Worm (Caenorhabditis elegans) whole organism, L4 larva: ENCODE measurements around the gene ocr-2.

Experiments used
- F37D6.2 ChIP-seq: sonication (generic microtip); optimal IDR thresholded peaks from 2 replicates; lab custom pipeline; 2016; ENCODE audit warnings: mild to moderate bottlenecking, missing genetic modification characterization, missing compliant biosample characterization
- T20F7.1 ChIP-seq: fragments of 200-800 bp; sonication (Bioruptor generic); optimal IDR thresholded peaks from 2 replicates; lab custom pipeline; 2018; ENCODE audit warnings: mild to moderate bottlenecking, missing genetic modification characterization, missing compliant biosample characterization
- T26A8.4 ChIP-seq: fragments of 200-800 bp; sonication (Bioruptor generic); IDR thresholded peaks from 2 replicates; pipeline ENCODE4 v1.3.6; 2022; ENCODE audit warnings: missing genetic modification characterization, missing compliant biosample characterization
- Y5F2A.4 ChIP-seq: fragments of 200-800 bp; sonication (Bioruptor generic); optimal IDR thresholded peaks from 2 replicates; lab custom pipeline; 2018; ENCODE audit warnings: mild to moderate bottlenecking, missing genetic modification characterization, missing compliant biosample characterization
- Y75B8A.6 ChIP-seq: fragments of 200-800 bp; sonication (Bioruptor generic); IDR thresholded peaks from 2 replicates; pipeline ENCODE4 v1.3.6; 2022; ENCODE audit warnings: missing genetic modification reagents, missing genetic modification characterization, missing compliant biosample characterization
- ZK546.5 ChIP-seq, 2 experiments: sonication (generic microtip); optimal IDR thresholded peaks; 2 replicates each; lab custom pipeline; 2017; ENCODE audit warnings: missing biosample characterization in 2 of 2, missing genetic modification characterization in 2 of 2
- aha-1 ChIP-seq: fragments of 150-350 bp; peaks from one replicate; lab custom pipeline; 2014; ENCODE audit warnings: missing biosample characterization, missing genetic modification characterization
- aly-2 ChIP-seq: sonication (generic microtip); optimal IDR thresholded peaks from 2 replicates; lab custom pipeline; 2018; ENCODE audit warnings: missing biosample characterization, missing genetic modification characterization
- arid-1 ChIP-seq: fragments of 200-800 bp; sonication (Bioruptor generic); conservative IDR thresholded peaks from 2 replicates; pipeline ENCODE4 v1.3.6; 2022; ENCODE audit warnings: missing genetic modification reagents, missing genetic modification characterization, missing compliant biosample characterization
- ceh-28 ChIP-seq: fragments of 150-350 bp; optimal IDR thresholded peaks from 2 replicates; lab custom pipeline; 2014; ENCODE audit warnings: missing biosample characterization, missing genetic modification reagents, missing genetic modification characterization
- dmd-6 ChIP-seq: fragments of 200-800 bp; sonication (Bioruptor generic); IDR thresholded peaks from 2 replicates; pipeline ENCODE4 v1.3.6; 2022; ENCODE audit warnings: missing genetic modification reagents, missing genetic modification characterization, missing compliant biosample characterization
- dmd-8 ChIP-seq: fragments of 200-800 bp; sonication (Bioruptor generic); IDR thresholded peaks from 2 replicates; pipeline ENCODE4 v1.3.6; 2022; ENCODE audit warnings: missing genetic modification characterization, missing compliant biosample characterization
- dpl-1 ChIP-seq: fragments of 150-350 bp; optimal IDR thresholded peaks from 2 replicates; lab custom pipeline; 2014; ENCODE audit warnings: missing biosample characterization, missing genetic modification reagents, missing genetic modification characterization
- fos-1 ChIP-seq: fragments of 150-350 bp; optimal IDR thresholded peaks from 2 replicates; lab custom pipeline; 2014; ENCODE audit warnings: missing biosample characterization, missing genetic modification characterization
- hlh-11 ChIP-seq: fragments of 200-800 bp; sonication (Bioruptor generic); optimal IDR thresholded peaks from 2 replicates; lab custom pipeline; 2018; ENCODE audit warnings: mild to moderate bottlenecking, missing genetic modification characterization, missing compliant biosample characterization
- hlh-30 ChIP-seq: sonication (generic microtip); optimal IDR thresholded peaks from 2 replicates; lab custom pipeline; 2017; ENCODE audit warnings: antibody characterized with exemption, mild to moderate bottlenecking, missing genetic modification characterization, missing compliant biosample characterization; ENCODE audit not compliant: insufficient read depth
- lin-38 ChIP-seq: fragments of 200-800 bp; sonication (Bioruptor generic); IDR thresholded peaks from 2 replicates; pipeline ENCODE4 v1.3.6; 2022; ENCODE audit warnings: missing genetic modification reagents, missing genetic modification characterization, missing compliant biosample characterization
- lsy-2 ChIP-seq, 2 experiments: fragments of 150-350 bp in 1 of 2; sonication (generic microtip) in 1 of 2; optimal IDR thresholded peaks; 2 replicates each; lab custom pipeline; 2014 to 2017; ENCODE audit warnings: missing biosample characterization in 2 of 2, missing genetic modification characterization in 2 of 2
- madf-5 ChIP-seq, 2 experiments: fragments of 200-800 bp; sonication (Bioruptor generic); IDR thresholded peaks; 2 replicates each; pipeline ENCODE4 v1.3.6; 2022; ENCODE audit warnings: missing compliant biosample characterization in 2 of 2, missing genetic modification characterization in 2 of 2
- madf-9 ChIP-seq: fragments of 200-800 bp; sonication (Bioruptor generic); conservative IDR thresholded peaks from 2 replicates; pipeline ENCODE4 v1.3.6; 2022; ENCODE audit warnings: missing genetic modification reagents, missing genetic modification characterization, missing compliant biosample characterization
- mep-1 ChIP-seq: fragments of 150-350 bp; sonication (generic microtip); optimal IDR thresholded peaks from 3 replicates; lab custom pipeline; 2014; ENCODE audit warnings: missing biosample characterization, missing genetic modification characterization
- mxl-2 ChIP-seq: fragments of 200-800 bp; sonication (Bioruptor generic); conservative IDR thresholded peaks from 2 replicates; pipeline ENCODE4 v1.3.6; 2022; ENCODE audit warnings: missing genetic modification reagents, missing genetic modification characterization, missing compliant biosample characterization
- mxl-3 ChIP-seq: fragments of 200-800 bp; sonication (Bioruptor generic); optimal IDR thresholded peaks from 2 replicates; lab custom pipeline; 2018; ENCODE audit warnings: mild to moderate bottlenecking, missing genetic modification characterization, missing compliant biosample characterization
- nhr-237 ChIP-seq: sonication (generic microtip); optimal IDR thresholded peaks from 2 replicates; lab custom pipeline; 2017; ENCODE audit warnings: missing biosample characterization, missing genetic modification characterization
- nhr-41 ChIP-seq: fragments of 200-800 bp; sonication (Bioruptor generic); IDR thresholded peaks from 2 replicates; pipeline ENCODE4 v1.3.6; 2022; ENCODE audit warnings: missing genetic modification reagents, missing genetic modification characterization, missing compliant biosample characterization
- nhr-42 ChIP-seq: fragments of 200-800 bp; sonication (Bioruptor generic); IDR thresholded peaks from 2 replicates; pipeline ENCODE4 v1.3.6; 2022; ENCODE audit warnings: missing genetic modification characterization, missing compliant biosample characterization
- nhr-48 ChIP-seq: sonication (generic microtip); optimal IDR thresholded peaks from 2 replicates; lab custom pipeline; 2016; ENCODE audit warnings: mild to moderate bottlenecking, missing genetic modification characterization, missing compliant biosample characterization
- nhr-76 ChIP-seq: fragments of 150-350 bp; optimal IDR thresholded peaks from 2 replicates; lab custom pipeline; 2014; ENCODE audit warnings: missing biosample characterization, missing genetic modification characterization
- pha-4 ChIP-seq, 2 experiments: fragments of 150-350 bp in 1 of 2; fragments of 200-800 bp in 1 of 2; sonication (Bioruptor generic) in 1 of 2; IDR thresholded peaks in 1 of 2; optimal IDR thresholded peaks in 1 of 2; 2 replicates each; pipeline versions ENCODE4 v1.3.6 to Lab custom; 2014 to 2022; ENCODE audit warnings: missing genetic modification characterization in 2 of 2, missing genetic modification reagents in 2 of 2, missing biosample characterization in 1 of 2, missing compliant biosample characterization in 1 of 2
- saeg-2 ChIP-seq: fragments of 200-800 bp; sonication (Bioruptor generic); IDR thresholded peaks from 2 replicates; pipeline ENCODE4 v1.3.6; 2022; ENCODE audit warnings: missing genetic modification reagents, missing genetic modification characterization, missing compliant biosample characterization
- set-16 ChIP-seq: fragments of 200-800 bp; sonication (Bioruptor generic); IDR thresholded peaks from 2 replicates; pipeline ENCODE4 v1.3.6; 2022; ENCODE audit warnings: missing genetic modification reagents, missing genetic modification characterization, missing compliant biosample characterization
- snpc-1.2 ChIP-seq: fragments of 200-800 bp; sonication (Bioruptor generic); IDR thresholded peaks from 2 replicates; pipeline ENCODE4 v1.3.6; 2022; ENCODE audit warnings: missing genetic modification reagents, missing genetic modification characterization, missing compliant biosample characterization
- tra-1 ChIP-seq: fragments of 200-800 bp; sonication (Bioruptor generic); IDR thresholded peaks from 2 replicates; pipeline ENCODE4 v1.3.6; 2022; ENCODE audit warnings: missing genetic modification reagents, missing genetic modification characterization, missing compliant biosample characterization
- unc-62 ChIP-seq, 3 experiments: fragments of 150-350 bp in 1 of 3; sonication (generic microtip); optimal IDR thresholded peaks in 2 of 3; peaks in 1 of 3; 1 replicate in 1 of 3; 2 replicates in 2 of 3; lab custom pipeline; 2014 to 2017; ENCODE audit warnings: missing biosample characterization in 3 of 3, missing genetic modification characterization in 3 of 3, missing genetic modification reagents in 3 of 3, missing genotype in 1 of 3
- vab-7 ChIP-seq: fragments of 200-800 bp; sonication (Bioruptor generic); IDR thresholded peaks from 2 replicates; pipeline ENCODE4 v1.3.6; 2022; ENCODE audit warnings: missing genetic modification reagents, missing genetic modification characterization, missing compliant biosample characterization
- zfp-2 ChIP-seq: sonication (generic microtip); optimal IDR thresholded peaks from 2 replicates; lab custom pipeline; 2016; ENCODE audit warnings: mild to moderate bottlenecking, missing genetic modification characterization, missing compliant biosample characterization
- zfp-3 ChIP-seq: fragments of 200-800 bp; sonication (Bioruptor generic); conservative IDR thresholded peaks from 2 replicates; pipeline ENCODE4 v1.3.6; 2022; ENCODE audit warnings: missing genetic modification reagents, missing genetic modification characterization, missing compliant biosample characterization
- zip-11 ChIP-seq: fragments of 200-800 bp; sonication (Bioruptor generic); IDR thresholded peaks from 2 replicates; pipeline ENCODE4 v1.3.6; 2022; ENCODE audit warnings: missing genetic modification characterization, missing compliant biosample characterization
- zip-2 ChIP-seq: fragments of 150-350 bp; optimal IDR thresholded peaks from 2 replicates; lab custom pipeline; 2014; ENCODE audit warnings: missing biosample characterization, missing genetic modification characterization

The ocr-2 gene

DNA sequence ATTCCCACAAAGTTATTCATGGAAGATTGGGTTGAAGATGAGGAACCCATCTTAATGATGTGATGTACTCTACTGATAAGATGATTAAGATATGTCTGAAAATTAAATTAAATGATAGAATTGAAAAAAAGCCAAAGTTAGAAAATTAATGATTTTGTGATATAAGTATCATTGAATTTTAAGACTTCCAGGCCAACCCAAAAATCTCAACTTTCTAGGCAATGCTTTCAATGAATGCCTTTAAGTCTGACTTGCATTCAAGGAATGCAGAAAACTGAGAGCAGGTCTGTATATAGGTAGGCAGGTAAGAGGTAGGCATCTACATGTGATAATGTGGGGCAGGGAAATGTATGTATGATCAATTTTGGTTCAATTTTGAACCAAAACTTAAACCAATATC is at the start of gene ocr-2:
Gene ocr-2 (minus strand): TSS at position 101 of the 400 bp plus-strand sequence.
- TF ChIP-seq nhr-42 (no peak), T26A8.4 (GFP tag; lab: Robert Waterston, UW) (no peak), mxl-2 (GFP tag; lab: Robert Waterston, UW) (no peak), nhr-237 (tag; lab: Kevin White, UChicago) (no peak), Y5F2A.4 (GFP tag; lab: Kevin White, UChicago) (no peak), ZK546.5 (tag; optimal IDR thresholded peaks at IDR 0.05; lab: Kevin White, UChicago) (no peak)

DNA sequence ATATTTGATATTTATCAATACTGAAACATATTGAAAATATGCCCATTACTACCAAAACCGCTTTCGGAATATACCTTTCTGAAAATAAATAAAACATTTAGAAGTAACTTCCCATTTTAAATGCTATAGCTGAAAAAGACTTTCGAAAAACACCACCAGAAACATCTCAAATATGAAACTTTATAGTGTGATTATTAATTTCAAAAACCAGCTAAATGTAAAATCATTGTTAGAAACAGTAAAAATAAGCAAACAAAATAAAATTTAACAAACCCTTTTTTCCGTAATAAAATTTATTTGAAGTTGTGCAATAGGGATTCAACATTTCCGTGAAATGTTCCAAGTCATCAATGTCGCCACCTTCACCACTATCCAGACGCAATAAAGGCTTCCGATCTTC is 48.1 kb upstream of the ocr-2 start, which contains the start of the genes K07H8.5 and K07H8.8:
Gene K07H8.5 (plus strand): TSS at position 301 of the 400 bp plus-strand sequence.
Gene K07H8.8 (minus strand): TSS at position 389 of the 400 bp plus-strand sequence.
- no peak for TF ChIP-seq saeg-2 (GFP tag; lab: Robert Waterston, UW)
- TF ChIP-seq vab-7 (GFP tag; lab: Robert Waterston, UW) = no peak
- no peak for TF ChIP-seq zip-11 (GFP tag; lab: Robert Waterston, UW)
- TF ChIP-seq hlh-30 = no peak
- TF ChIP-seq, all 104 proteins: peak for 0

ce11 chrIV:8266024-8266949 is 46.4 kb upstream of the ocr-2 start:
- TF ChIP-seq nhr-76 (tag; lab: Kevin White, UChicago) (no peak), unc-62 (GFP tag; optimal IDR thresholded peaks at IDR 0.05 in 1 of 2; lab: Kevin White, UChicago) (no peak), unc-62 (tag; optimal IDR thresholded peaks at IDR 0.05; lab: Kevin White, UChicago) (no peak), F37D6.2 (tag; lab: Kevin White, UChicago) (no peak), nhr-41 (GFP tag; lab: Robert Waterston, UW) (no peak), fos-1 (no peak), hlh-11 (tag; lab: Kevin White, UChicago) (no peak), arid-1 (0 out of 2 replicates have a peak, but pooled peaks have one; percentile 25), mxl-2 (GFP tag; lab: Robert Waterston, UW) (0 out of 2 replicates have a peak, but pooled peaks have one; percentile 12), zfp-2 (tag; lab: Kevin White, UChicago) (no peak), snpc-1.2 (GFP tag; lab: Robert Waterston, UW) (0 out of 2 replicates have a peak, but pooled peaks have one; percentile 12), tra-1 (GFP tag; lab: Robert Waterston, UW) (0 out of 2 replicates have a peak, but pooled peaks have one; percentile 19), zip-2 (no peak), set-16 (peak; percentile 84), aly-2 (tag; lab: Kevin White, UChicago) (no peak), Y75B8A.6 (GFP tag; lab: Robert Waterston, UW) (peak; percentile 15; the same call in 1 of the 2 replicates), madf-9 (GFP tag; lab: Robert Waterston, UW) (0 out of 2 replicates have a peak, but pooled peaks have one; percentile 30), mep-1 (tag; lab: Kevin White, UChicago) (no peak), aha-1 (peak; percentile 68), pha-4 (GFP tag; IDR thresholded peaks at IDR 0.05; lab: Robert Waterston, UW) (peak; percentile 16; the same call in 1 of the 2 replicates), pha-4 (tag; optimal IDR thresholded peaks at IDR 0.05; lab: Kevin White, UChicago) (no peak), ceh-28 (tag; lab: Kevin White, UChicago) (no peak), T20F7.1 (GFP tag; lab: Kevin White, UChicago) (peak; percentile 43), zfp-3 (GFP tag; lab: Robert Waterston, UW) (peak; percentile 93), dmd-6 (GFP tag; lab: Robert Waterston, UW) (peak; percentile 50), dmd-8 (GFP tag; lab: Robert Waterston, UW) (peak; percentile 68; the same call in 1 of the 2 replicates), lin-38 (GFP tag; lab: Robert Waterston, UW) (peak; percentile 43; the same call in 1 of the 2 replicates), madf-5 (GFP tag; IDR thresholded peaks at IDR 0.05; lab: Robert Waterston, UW) (no peak), lsy-2 (tag; optimal IDR thresholded peaks at IDR 0.05; lab: Kevin White, UChicago) (no peak), mxl-3 (GFP tag; lab: Kevin White, UChicago) (peak; percentile 14), Y5F2A.4 (GFP tag; lab: Kevin White, UChicago) (peak; percentile 12), dpl-1 (GFP tag; lab: Kevin White, UChicago) (no peak), nhr-48 (tag; lab: Kevin White, UChicago) (peak; percentile 34)
